Worm (Caenorhabditis elegans): ENCODE results near the gene bcmo-1.

bcmo-1 gene

ce11 chrII:12830347-12830746 lies at the start of gene bcmo-1:
Gene bcmo-1 (plus strand): TSS chrII:12830676.
- peak; percentile 25 for TF ChIP-seq nhr-20 (tag; optimal IDR thresholded peaks at IDR 0.05)
- no peak for TF ChIP-seq F16B12.6 (tag; optimal IDR thresholded peaks at IDR 0.05)

- TF ChIP-seq ceh-63 (GFP tag; optimal IDR thresholded peaks at IDR 0.05) (no peak), efl-1 (optimal IDR thresholded peaks at IDR 0.05) (no peak), efl-1 (GFP tag; optimal IDR thresholded peaks at IDR 0.05 in 1 of 2) (peak in 1 of 2 experiments; percentile 30)
Measured at ce11 chrII:12785391-12785790, 45.1 kb upstream of the bcmo-1 start, which contains the start of gene Y46G5A.15. Gene Y46G5A.15 (minus strand): TSS chrII:12785416.

- TF ChIP-seq nhr-84 (tag; optimal IDR thresholded peaks at IDR 0.05), result no peak
- no peak for TF ChIP-seq efl-1 (optimal IDR thresholded peaks at IDR 0.05)
- peak in 1 of 2 experiments; percentile 70 for TF ChIP-seq efl-1 (GFP tag; optimal IDR thresholded peaks at IDR 0.05 in 1 of 2)
- no peak for TF ChIP-seq lin-14 (GFP tag; optimal IDR thresholded peaks at IDR 0.05)
- TF ChIP-seq nhr-77 (tag; optimal IDR thresholded peaks at IDR 0.05), result no peak
- TF ChIP-seq alr-1 (tag; optimal IDR thresholded peaks at IDR 0.05; ENCODE audit: borderline replicate concordance), result no peak
- no peak for TF ChIP-seq nhr-47 (tag; optimal IDR thresholded peaks at IDR 0.05)
- TF ChIP-seq pag-3 (tag; optimal IDR thresholded peaks at IDR 0.05; ENCODE audit: borderline replicate concordance, insufficient read depth), result no peak
- TF ChIP-seq C34B4.2 (tag; optimal IDR thresholded peaks at IDR 0.05), result no peak
- TF ChIP-seq xbp-1 (tag; optimal IDR thresholded peaks at IDR 0.05), result no peak
- no peak for TF ChIP-seq rnt-1 (tag; optimal IDR thresholded peaks at IDR 0.05)
- TF ChIP-seq sup-37 (GFP tag; optimal IDR thresholded peaks at IDR 0.05), result peak; percentile 9
- peak; percentile 2 for TF ChIP-seq ztf-4 (tag; optimal IDR thresholded peaks at IDR 0.05)
- TF ChIP-seq lin-39 (tag; optimal IDR thresholded peaks at IDR 0.05), result no peak
- no peak for TF ChIP-seq blmp-1 (tag; optimal IDR thresholded peaks at IDR 0.05)
Measured at ce11 chrII:12787831-12788248, 42.6 kb upstream of the bcmo-1 start, which contains the start of gene alkb-7. Gene alkb-7 (minus strand): TSS chrII:12788153.

ce11 chrII:12789497-12789896 lies 41.0 kb upstream of the bcmo-1 start:
- TF ChIP-seq ztf-11 (tag; optimal IDR thresholded peaks at IDR 0.05) (no peak), Y116A8C.19 (tag; optimal IDR thresholded peaks at IDR 0.05; ENCODE audit: borderline replicate concordance) (no peak), aha-1 (tag; optimal IDR thresholded peaks at IDR 0.05) (no peak), sup-37 (GFP tag; optimal IDR thresholded peaks at IDR 0.05) (no peak), alr-1 (tag; optimal IDR thresholded peaks at IDR 0.05; ENCODE audit: borderline replicate concordance) (no peak), lin-15B (tag; optimal IDR thresholded peaks at IDR 0.05) (no peak), aly-2 (tag; optimal IDR thresholded peaks at IDR 0.05) (no peak), fkh-4 (tag; optimal IDR thresholded peaks at IDR 0.05; ENCODE audit: borderline replicate concordance) (no peak)

- TF ChIP-seq nhr-28 (tag; optimal IDR thresholded peaks at IDR 0.05), result no peak
- no peak for TF ChIP-seq Y116A8C.19 (tag; optimal IDR thresholded peaks at IDR 0.05; ENCODE audit: borderline replicate concordance)
- TF ChIP-seq unc-98 (GFP tag; IDR thresholded peaks at IDR 0.05), result no peak
- no peak for TF ChIP-seq lin-39 (tag; optimal IDR thresholded peaks at IDR 0.05)
- TF ChIP-seq skn-1 (tag; optimal IDR thresholded peaks at IDR 0.05), result no peak
- TF ChIP-seq efl-1 (optimal IDR thresholded peaks at IDR 0.05), result no peak
- TF ChIP-seq efl-1 (GFP tag; optimal IDR thresholded peaks at IDR 0.05 in 1 of 2), result no peak
- TF ChIP-seq sptf-1 (tag; optimal IDR thresholded peaks at IDR 0.05), result no peak
- TF ChIP-seq F16B12.6 (tag; optimal IDR thresholded peaks at IDR 0.05), result no peak
- no peak for TF ChIP-seq unc-130 (tag; optimal IDR thresholded peaks at IDR 0.05)
- TF ChIP-seq xbp-1 (tag; optimal IDR thresholded peaks at IDR 0.05), result no peak
- no peak for TF ChIP-seq fos-1 (tag; optimal IDR thresholded peaks at IDR 0.05)
- TF ChIP-seq C16A3.4 (tag; optimal IDR thresholded peaks at IDR 0.05), result no peak
- TF ChIP-seq lin-14 (GFP tag; optimal IDR thresholded peaks at IDR 0.05), result no peak
- no peak for TF ChIP-seq ceh-90 (tag; optimal IDR thresholded peaks at IDR 0.05)
- no peak for TF ChIP-seq elt-3 (tag; optimal IDR thresholded peaks at IDR 0.05)
- no peak for TF ChIP-seq unc-86 (tag; optimal IDR thresholded peaks at IDR 0.05)
- no peak for TF ChIP-seq nhr-47 (tag; optimal IDR thresholded peaks at IDR 0.05)
Measured at ce11 chrII:12790392-12790791, 40.1 kb upstream of the bcmo-1 start.
